Fruit fly (Drosophila melanogaster) whole organism, embryonic: ENCODE data around the gene her.

Source experiments
- Antp ChIP-seq: fragments of 200-800 bp; sonication (Bioruptor generic); optimal IDR thresholded peaks from 3 replicates; lab custom pipeline; 2016; ENCODE audit warnings: missing biosample characterization, missing genetic modification characterization
- CG10267 ChIP-seq: fragments of 200-800 bp; sonication (Bioruptor generic); optimal IDR thresholded peaks from 2 replicates; lab custom pipeline; 2018; ENCODE audit warnings: missing biosample characterization, mild to moderate bottlenecking, missing genetic modification characterization, moderate library complexity
- CG11093 ChIP-seq: fragments of 200-800 bp; sonication (Bioruptor generic); IDR thresholded peaks from 3 replicates; pipeline ENCODE4 v1.3.6; 2022; ENCODE audit warnings: missing biosample characterization, missing genetic modification characterization
- CG11560 ChIP-seq: fragments of 200-800 bp; sonication (Bioruptor generic); IDR thresholded peaks from 3 replicates; pipeline ENCODE4 v1.3.6; 2022; ENCODE audit warnings: missing biosample characterization, missing genetic modification characterization
- CG12071 ChIP-seq: fragments of 200-800 bp; sonication (Bioruptor generic); optimal IDR thresholded peaks from 3 replicates; lab custom pipeline; 2018; ENCODE audit warnings: missing biosample characterization, mild to moderate bottlenecking, missing genetic modification characterization
- CG12155 ChIP-seq: fragments of 200-800 bp; sonication (Bioruptor generic); optimal IDR thresholded peaks from 3 replicates; lab custom pipeline; 2016; ENCODE audit warnings: missing biosample characterization, missing genetic modification characterization
- CG12659 ChIP-seq: fragments of 200-800 bp; sonication (Bioruptor generic); optimal IDR thresholded peaks from 3 replicates; lab custom pipeline; 2017; ENCODE audit warnings: mild to moderate bottlenecking, missing biosample characterization, missing genetic modification reagents, missing genetic modification characterization
- CG12744 ChIP-seq: fragments of 200-800 bp; sonication (Bioruptor generic); optimal IDR thresholded peaks from 2 replicates; lab custom pipeline; 2016; ENCODE audit warnings: missing biosample characterization, missing genetic modification characterization
- CG13624 ChIP-seq: fragments of 200-800 bp; sonication (Bioruptor generic); optimal IDR thresholded peaks from 2 replicates; lab custom pipeline; 2016; ENCODE audit warnings: missing biosample characterization, missing genetic modification characterization
- CG14710 ChIP-seq: fragments of 200-800 bp; sonication (Bioruptor generic); optimal IDR thresholded peaks from 3 replicates; lab custom pipeline; 2019; ENCODE audit warnings: missing biosample characterization, mild to moderate bottlenecking, missing genetic modification characterization, moderate library complexity
- CG18011 ChIP-seq: fragments of 200-800 bp; sonication (Bioruptor generic); optimal IDR thresholded peaks from 2 replicates; lab custom pipeline; 2017; ENCODE audit warnings: missing biosample characterization, missing genetic modification characterization, mild to moderate bottlenecking, moderate library complexity, missing genotype
- CG1832 ChIP-seq: fragments of 200-800 bp; sonication (Bioruptor generic); optimal IDR thresholded peaks from 2 replicates; lab custom pipeline; 2017; ENCODE audit warnings: missing biosample characterization, mild to moderate bottlenecking, missing genetic modification characterization, inconsistent platforms
- CG2875 ChIP-seq: fragments of 200-800 bp; sonication (Bioruptor generic); optimal IDR thresholded peaks from 2 replicates; lab custom pipeline; 2017; ENCODE audit warnings: missing biosample characterization, mild to moderate bottlenecking, missing genetic modification characterization, missing genetic modification reagents
- CG6175 ChIP-seq: fragments of 200-800 bp; sonication (Bioruptor generic); IDR thresholded peaks from 3 replicates; pipeline ENCODE4 v1.3.6; 2022; ENCODE audit warnings: missing biosample characterization, missing genetic modification characterization
- CG6254 ChIP-seq: fragments of 200-800 bp; sonication (Bioruptor generic); optimal IDR thresholded peaks from 3 replicates; lab custom pipeline; 2017; ENCODE audit warnings: mild to moderate bottlenecking, missing biosample characterization, missing genetic modification reagents, missing genetic modification characterization
- CG7357 ChIP-seq: fragments of 200-800 bp; sonication (Bioruptor generic); IDR thresholded peaks from 3 replicates; pipeline ENCODE4 v1.3.6; 2022; ENCODE audit warnings: missing biosample characterization, missing genetic modification characterization
- CG9817 ChIP-seq: fragments of 200-800 bp; sonication (Bioruptor generic); optimal IDR thresholded peaks from 2 replicates; lab custom pipeline; 2018; ENCODE audit warnings: missing biosample characterization, mild to moderate bottlenecking, missing genetic modification characterization, moderate library complexity
- Dref ChIP-seq: fragments of 200-800 bp; sonication (Bioruptor generic); IDR thresholded peaks from 2 replicates; pipeline ENCODE4 v1.3.6; 2022; ENCODE audit warnings: missing biosample characterization, missing genetic modification characterization
- ERR ChIP-seq: fragments of 200-800 bp; sonication (Bioruptor generic); optimal IDR thresholded peaks from 2 replicates; lab custom pipeline; 2016; ENCODE audit warnings: missing biosample characterization, missing genetic modification characterization
- H15 ChIP-seq: fragments of 200-800 bp; sonication (Bioruptor generic); IDR thresholded peaks from 3 replicates; pipeline ENCODE4 v1.3.6; 2022; ENCODE audit warnings: missing biosample characterization, missing genetic modification characterization
- Hr39 ChIP-seq: fragments of >200 bp; optimal IDR thresholded peaks from 2 replicates; lab custom pipeline; 2017
- Hr51 ChIP-seq, 2 experiments: fragments of 200-800 bp; sonication (Bioruptor generic); optimal IDR thresholded peaks; 2 replicates in 1 of 2; 3 replicates in 1 of 2; lab custom pipeline; 2016 to 2018; ENCODE audit warnings: missing biosample characterization in 2 of 2, missing genetic modification characterization in 2 of 2, mild to moderate bottlenecking in 1 of 2, moderate library complexity in 1 of 2
- NC2β ChIP-seq: fragments of 200-800 bp; sonication (Bioruptor generic); optimal IDR thresholded peaks from 2 replicates; lab custom pipeline; 2016; ENCODE audit warnings: missing biosample characterization, missing genetic modification characterization
- Optix ChIP-seq: fragments of 200-800 bp; sonication (Bioruptor generic); IDR thresholded peaks from 3 replicates; pipeline ENCODE4 v1.3.6; 2022; ENCODE audit warnings: missing biosample characterization, missing genetic modification characterization
- Six4 ChIP-seq: fragments of 200-800 bp; sonication (Bioruptor generic); optimal IDR thresholded peaks from 2 replicates; lab custom pipeline; 2016; ENCODE audit warnings: missing biosample characterization, missing genetic modification characterization
- Sox100B ChIP-seq: fragments of 200-800 bp; sonication (Bioruptor generic); optimal IDR thresholded peaks from 3 replicates; lab custom pipeline; 2018; ENCODE audit warnings: missing biosample characterization, mild to moderate bottlenecking, missing genetic modification characterization
- Ssrp ChIP-seq: fragments of 200-800 bp; sonication (Bioruptor generic); optimal IDR thresholded peaks from 2 replicates; lab custom pipeline; 2018; ENCODE audit warnings: missing biosample characterization, mild to moderate bottlenecking, missing genetic modification characterization, moderate library complexity
- Stat92E ChIP-seq, 3 experiments: fragments of >200 bp in 2 of 3; fragments of 200-800 bp in 1 of 3; sonication (Bioruptor generic) in 1 of 3; optimal IDR thresholded peaks; 2 replicates each; lab custom pipeline; 2017 to 2019; ENCODE audit warnings: missing biosample characterization in 3 of 3, missing genetic modification characterization in 3 of 3, mild to moderate bottlenecking in 1 of 3, moderate library complexity in 1 of 3
- Xbp1 ChIP-seq: fragments of 200-800 bp; sonication (Bioruptor generic); optimal IDR thresholded peaks from 3 replicates; lab custom pipeline; 2016; ENCODE audit warnings: missing biosample characterization, mild to moderate bottlenecking, missing genetic modification characterization
- bab2 ChIP-seq: fragments of 200-800 bp; sonication (Bioruptor generic); optimal IDR thresholded peaks from 2 replicates; lab custom pipeline; 2016; ENCODE audit warnings: missing biosample characterization, missing genetic modification characterization
- bsh ChIP-seq, 2 experiments: fragments of 200-800 bp; sonication (Bioruptor generic); optimal IDR thresholded peaks; 2 replicates each; lab custom pipeline; 2017 to 2018; ENCODE audit warnings: mild to moderate bottlenecking in 2 of 2, missing biosample characterization in 2 of 2, missing genetic modification characterization in 2 of 2, moderate library complexity in 1 of 2
- caup ChIP-seq: fragments of 200-800 bp; sonication (Bioruptor generic); optimal IDR thresholded peaks from 3 replicates; lab custom pipeline; 2017; ENCODE audit warnings: missing biosample characterization, mild to moderate bottlenecking, missing genetic modification characterization, moderate library complexity; ENCODE audit not compliant: severe bottlenecking
- crp ChIP-seq, 2 experiments: fragments of 200-800 bp; sonication (Bioruptor generic); optimal IDR thresholded peaks; 2 replicates in 1 of 2; 3 replicates in 1 of 2; lab custom pipeline; 2017; ENCODE audit warnings: missing biosample characterization in 2 of 2, missing genetic modification characterization in 2 of 2, mild to moderate bottlenecking in 1 of 2, moderate library complexity in 1 of 2
- emc ChIP-seq: fragments of 200-800 bp; sonication (Bioruptor generic); optimal IDR thresholded peaks from 2 replicates; lab custom pipeline; 2016; ENCODE audit warnings: missing biosample characterization, missing genetic modification characterization
- fu2 ChIP-seq: fragments of 200-800 bp; sonication (Bioruptor generic); optimal IDR thresholded peaks from 2 replicates; lab custom pipeline; 2016; ENCODE audit warnings: missing biosample characterization, missing genetic modification characterization
- gem ChIP-seq: fragments of 200-800 bp; sonication (Bioruptor generic); optimal IDR thresholded peaks from 2 replicates; lab custom pipeline; 2019; ENCODE audit warnings: missing biosample characterization, mild to moderate bottlenecking, missing genetic modification characterization, moderate library complexity
- lab ChIP-seq: fragments of 200-800 bp; sonication (Bioruptor generic); optimal IDR thresholded peaks from 3 replicates; lab custom pipeline; 2017; ENCODE audit warnings: missing biosample characterization, missing genetic modification characterization, mild to moderate bottlenecking, moderate library complexity, missing genetic modification reagents
- mirr ChIP-seq: fragments of 200-800 bp; sonication (Bioruptor generic); optimal IDR thresholded peaks from 3 replicates; lab custom pipeline; 2018; ENCODE audit warnings: missing biosample characterization, mild to moderate bottlenecking, missing genetic modification characterization
- nau ChIP-seq: fragments of 200-800 bp; sonication (Bioruptor generic); optimal IDR thresholded peaks from 3 replicates; lab custom pipeline; 2017; ENCODE audit warnings: missing biosample characterization, mild to moderate bottlenecking, missing genetic modification characterization, missing genetic modification reagents
- nom ChIP-seq: fragments of 200-800 bp; sonication (Bioruptor generic); optimal IDR thresholded peaks from 2 replicates; lab custom pipeline; 2017; ENCODE audit warnings: missing biosample characterization, missing genetic modification characterization, mild to moderate bottlenecking, moderate library complexity, missing genetic modification reagents
- onecut ChIP-seq: fragments of 200-800 bp; sonication (Bioruptor generic); IDR thresholded peaks from 2 replicates; pipeline ENCODE4 v1.3.6; 2022; ENCODE audit warnings: missing biosample characterization, missing genetic modification characterization
- otp ChIP-seq: fragments of 200-800 bp; sonication (Bioruptor generic); IDR thresholded peaks from 3 replicates; pipeline ENCODE4, ENCODE4 v1.3.6; 2022; ENCODE audit warnings: missing biosample characterization, missing genetic modification characterization
- pan ChIP-seq, 4 experiments: fragments of >200 bp in 3 of 4; fragments of 200-800 bp in 1 of 4; sonication (Bioruptor generic) in 1 of 4; optimal IDR thresholded peaks in 3 of 4; IDR thresholded peaks in 1 of 4; 2 replicates each; pipeline versions ENCODE4 v1.3.6 to Lab custom; 2017 to 2022; ENCODE audit warnings: missing biosample characterization in 2 of 4, missing genetic modification characterization in 2 of 4, mixed read lengths in 1 of 4
- ranshi ChIP-seq: fragments of 200-800 bp; sonication (Bioruptor generic); IDR thresholded peaks from 2 replicates; pipeline ENCODE4 v1.3.6; 2022; ENCODE audit warnings: missing biosample characterization, missing genetic modification characterization
- ro ChIP-seq: fragments of 200-800 bp; sonication (Bioruptor generic); IDR thresholded peaks from 2 replicates; pipeline ENCODE4 v1.3.6; 2022; ENCODE audit warnings: missing biosample characterization, missing genetic modification characterization
- sug ChIP-seq: fragments of 200-800 bp; optimal IDR thresholded peaks from 2 replicates; lab custom pipeline; 2019; ENCODE audit warnings: missing biosample characterization, mild to moderate bottlenecking, missing genetic modification characterization, moderate library complexity
- twi ChIP-seq: fragments of 200-800 bp; optimal IDR thresholded peaks from 2 replicates; lab custom pipeline; 2019; ENCODE audit warnings: missing biosample characterization, mild to moderate bottlenecking, missing genetic modification characterization, moderate library complexity
- unpg ChIP-seq: fragments of 200-800 bp; sonication (Bioruptor generic); optimal IDR thresholded peaks from 3 replicates; lab custom pipeline; 2018; ENCODE audit warnings: missing biosample characterization, mild to moderate bottlenecking, missing genetic modification characterization, moderate library complexity
- wdn ChIP-seq: fragments of 200-800 bp; sonication (Bioruptor generic); IDR thresholded peaks from 2 replicates; pipeline ENCODE4 v1.3.6; 2022; ENCODE audit warnings: missing biosample characterization, missing genetic modification characterization
- zfh1 ChIP-seq: fragments of 200-800 bp; sonication (Bioruptor generic); IDR thresholded peaks from 3 replicates; pipeline ENCODE4 v1.3.6; 2022; ENCODE audit warnings: missing biosample characterization, missing genetic modification characterization

The her gene

dm6 chr2L:16709693-16710092, 32.7 kb downstream of the her start (continued):
- peak; percentile 87 for TF ChIP-seq ranshi (GFP tag; lab: Robert Waterston, UW)
- no peak for TF ChIP-seq CG12071 (GFP tag; lab: Kevin White, UChicago)
- peak; percentile 72 for TF ChIP-seq Ssrp (tag; lab: Kevin White, UChicago)
- TF ChIP-seq unpg (GFP tag; lab: Kevin White, UChicago) = peak; percentile 88
- no peak for TF ChIP-seq emc
- no peak for TF ChIP-seq pan (optimal IDR thresholded peaks at IDR 0.05; lab: Kevin White, UChicago)
- TF ChIP-seq pan (GFP tag; optimal IDR thresholded peaks at IDR 0.05 in 1 of 2, IDR thresholded peaks at IDR 0.05 in 1 of 2) = no peak
- TF ChIP-seq crp (GFP tag; optimal IDR thresholded peaks at IDR 0.05; lab: Kevin White, UChicago) = no peak
- TF ChIP-seq CG6254 (GFP tag; lab: Kevin White, UChicago) = no peak
- no peak for TF ChIP-seq Dref (GFP tag; lab: Robert Waterston, UW)
- TF ChIP-seq sug = no peak
- no peak for TF ChIP-seq H15 (GFP tag; lab: Robert Waterston, UW)
- peak; percentile 89 for TF ChIP-seq gem (tag; lab: Kevin White, UChicago)
- TF ChIP-seq CG2875 (GFP tag; lab: Kevin White, UChicago) = peak; percentile 51
- TF ChIP-seq Sox100B = peak; percentile 3
- no peak for TF ChIP-seq Antp
- no peak for TF ChIP-seq CG12744 (GFP tag; lab: Kevin White, UChicago)
- peak; percentile 66 for TF ChIP-seq CG9817 (tag; lab: Kevin White, UChicago)
- no peak for TF ChIP-seq CG18011
- TF ChIP-seq CG11560 (tag; lab: Robert Waterston, UW) = peak; percentile 46; the same call in 1 of the 3 replicates
- TF ChIP-seq CG14710 (tag; lab: Kevin White, UChicago) = no peak
- no peak for TF ChIP-seq CG7357 (GFP tag; lab: Robert Waterston, UW)
- no peak for TF ChIP-seq NC2β (GFP tag; lab: Kevin White, UChicago)
- peak; percentile 31 for TF ChIP-seq CG12155
- TF ChIP-seq ro (GFP tag; lab: Robert Waterston, UW) = no peak
- peak in 1 of 2 experiments; percentile 88 for TF ChIP-seq bsh (GFP tag; optimal IDR thresholded peaks at IDR 0.05; lab: Kevin White, UChicago)
- TF ChIP-seq bab2 = peak; percentile 41
- peak; percentile 22 for TF ChIP-seq CG10267
- TF ChIP-seq Xbp1 (GFP tag; lab: Kevin White, UChicago) = peak; percentile 73
- no peak for TF ChIP-seq Six4 (GFP tag; lab: Kevin White, UChicago)
- TF ChIP-seq onecut = peak; percentile 69
- TF ChIP-seq CG12659 (GFP tag; lab: Kevin White, UChicago) = peak; percentile 65
- TF ChIP-seq otp = peak; percentile 69; the same call in 2 of the 3 replicates
- no peak for TF ChIP-seq mirr (GFP tag; lab: Kevin White, UChicago)
- TF ChIP-seq nom (GFP tag; lab: Kevin White, UChicago) = no peak
- TF ChIP-seq Hr39 (lab: Kevin White, UChicago) = no peak
- no peak for TF ChIP-seq lab (GFP tag; lab: Kevin White, UChicago)
- TF ChIP-seq nau (GFP tag; lab: Kevin White, UChicago) = no peak
- TF ChIP-seq Stat92E (GFP tag; optimal IDR thresholded peaks at IDR 0.05; lab: Kevin White, UChicago) = no peak
- TF ChIP-seq Optix (GFP tag; lab: Robert Waterston, UW) = peak; percentile 22; the same call in 1 of the 3 replicates
- TF ChIP-seq caup (GFP tag; lab: Kevin White, UChicago) = peak; percentile 57
- TF ChIP-seq wdn (GFP tag; lab: Robert Waterston, UW) = peak; percentile 31; the same call in 1 of the 2 replicates
- TF ChIP-seq CG13624 = no peak
- TF ChIP-seq CG11093 (GFP tag; lab: Robert Waterston, UW) = no peak
- TF ChIP-seq Hr51 (GFP tag; optimal IDR thresholded peaks at IDR 0.05; lab: Kevin White, UChicago) = peak in 1 of 2 experiments; percentile 85
- TF ChIP-seq zfh1 = peak; percentile 80
- TF ChIP-seq CG1832 = no peak
- TF ChIP-seq fu2 = no peak
- peak; percentile 0 for TF ChIP-seq twi (tag; lab: Kevin White, UChicago)
- no peak for TF ChIP-seq ERR (GFP tag; lab: Kevin White, UChicago)
- no peak for TF ChIP-seq CG6175
